Fruit fly (Drosophila melanogaster): Measurements from ENCODE around the gene CG33098.

- no peak for TF ChIP-seq Ets98B (GFP tag; IDR thresholded peaks at IDR 0.05)
- TF ChIP-seq EcR (GFP tag; optimal IDR thresholded peaks at IDR 0.05) = no peak
- TF ChIP-seq D1 (tag; optimal IDR thresholded peaks at IDR 0.05) = no peak
- TF ChIP-seq fd96Ca (GFP tag; IDR thresholded peaks at IDR 0.05) = no peak
- TF ChIP-seq CG4496 (GFP tag; IDR thresholded peaks at IDR 0.05) = no peak
- no peak for TF ChIP-seq CG32121 (GFP tag; IDR thresholded peaks at IDR 0.05)
- no peak for TF ChIP-seq Pif1B (GFP tag; optimal IDR thresholded peaks at IDR 0.05)
- TF ChIP-seq CG8301 (tag; optimal IDR thresholded peaks at IDR 0.05) = no peak
- TF ChIP-seq CG12605 (GFP tag; IDR thresholded peaks at IDR 0.05) = no peak
- TF ChIP-seq CG10348 (GFP tag; IDR thresholded peaks at IDR 0.05) = no peak
- TF ChIP-seq rn (GFP tag; IDR thresholded peaks at IDR 0.05) = no peak
- no peak for TF ChIP-seq Pif1A (GFP tag; optimal IDR thresholded peaks at IDR 0.05)
- TF ChIP-seq gl (tag; optimal IDR thresholded peaks at IDR 0.05) = no peak
- TF ChIP-seq CG17806 (tag; optimal IDR thresholded peaks at IDR 0.05) = no peak
Observed at dm6 chr3R:12405928-12406234, 18.9 kb downstream of the CG33098 start, which contains the start of gene Cyp9f2.
